Worm (Caenorhabditis elegans) whole organism, L3 larva: ENCODE measurements around the gene DH11.5.
A peak's percentile ranks its signal among the peaks of the same experiment; 100 is the strongest.

Experiments used
- elt-3 ChIP-seq, 3 experiments: fragments of 150-350 bp in 1 of 3; sonication (generic microtip) in 2 of 3; optimal IDR thresholded peaks; 2 replicates in 2 of 3; 4 replicates in 1 of 3; lab custom pipeline; 2014 to 2017; ENCODE audit warnings: missing biosample characterization in 3 of 3, missing genetic modification characterization in 3 of 3
- hmg-11 ChIP-seq: sonication (generic microtip); optimal IDR thresholded peaks from 2 replicates; lab custom pipeline; 2016; ENCODE audit warnings: missing genetic modification characterization, missing compliant biosample characterization
- nfya-1 ChIP-seq: sonication (generic microtip); optimal IDR thresholded peaks from 2 replicates; lab custom pipeline; 2017; ENCODE audit warnings: missing genetic modification characterization, mild to moderate bottlenecking, missing compliant biosample characterization, antibody characterized with exemption, moderate library complexity; ENCODE audit not compliant: insufficient read depth
- nhr-11 ChIP-seq: fragments of 150-350 bp; optimal IDR thresholded peaks from 2 replicates; lab custom pipeline; 2014; ENCODE audit warnings: missing biosample characterization, missing genetic modification characterization
- nhr-28 ChIP-seq: fragments of 150-350 bp; optimal IDR thresholded peaks from 2 replicates; lab custom pipeline; 2014; ENCODE audit warnings: missing biosample characterization, missing genetic modification characterization
- nhr-43 ChIP-seq: sonication (generic microtip); optimal IDR thresholded peaks from 2 replicates; lab custom pipeline; 2016; ENCODE audit warnings: mild to moderate bottlenecking, missing genetic modification characterization, missing compliant biosample characterization; ENCODE audit not compliant: poor library complexity, severe bottlenecking
- pha-4 ChIP-seq: fragments of 150-350 bp; optimal IDR thresholded peaks from 2 replicates; lab custom pipeline; 2014; ENCODE audit warnings: missing biosample characterization, missing genetic modification reagents, missing genetic modification characterization
- pqm-1 ChIP-seq: fragments of 150-350 bp; optimal IDR thresholded peaks from 2 replicates; lab custom pipeline; 2017; ENCODE audit warnings: missing biosample characterization, missing genetic modification characterization, inconsistent platforms
- ztf-4 ChIP-seq: fragments of 150-350 bp; optimal IDR thresholded peaks from 2 replicates; lab custom pipeline; 2014; ENCODE audit warnings: missing biosample characterization, missing genetic modification characterization

DNA sequence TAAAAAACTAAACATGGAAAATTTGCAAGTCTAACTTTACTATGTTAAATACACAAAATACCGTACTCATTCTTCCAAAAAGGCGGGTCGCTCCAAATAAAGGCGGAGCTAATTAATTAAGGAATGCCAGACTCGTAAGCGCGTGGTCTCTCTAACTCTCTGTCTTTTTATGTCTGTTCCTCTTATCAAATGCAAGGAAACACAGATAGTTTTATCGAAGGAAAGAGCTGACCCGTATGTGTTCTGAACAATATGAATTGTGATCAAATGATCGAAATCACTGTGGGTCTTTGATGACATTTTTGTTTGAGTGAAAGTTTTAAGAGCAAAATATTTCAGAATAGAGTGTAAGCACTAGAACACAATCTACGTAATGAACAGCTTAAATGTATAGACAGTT, 25.0 kb downstream of the DH11.5 start:
- TF ChIP-seq nhr-43 (no peak), hmg-11 (tag; lab: Kevin White, UChicago) (no peak), nfya-1 (tag; lab: Kevin White, UChicago) (no peak), nhr-11 (tag; lab: Kevin White, UChicago) (no peak), nhr-28 (tag; lab: Kevin White, UChicago) (no peak), ztf-4 (tag; lab: Kevin White, UChicago) (no peak), pha-4 (tag; lab: Kevin White, UChicago) (peak; percentile 13), elt-3 (tag; optimal IDR thresholded peaks at IDR 0.05; lab: Kevin White, UChicago) (no peak), pqm-1 (tag; lab: Kevin White, UChicago) (peak; percentile 75)
